Worm (Caenorhabditis elegans) whole organism, L4/young adult: ENCODE measurements around the gene str-90.

Source experiments
- dao-5 ChIP-seq: sonication (generic microtip); optimal IDR thresholded peaks from 2 replicates; lab custom pipeline; 2016; ENCODE audit warnings: missing genotype, missing genetic modification characterization, moderate library complexity, missing compliant biosample characterization
- him-1 ChIP-seq: sonication (generic microtip); optimal IDR thresholded peaks from 2 replicates; lab custom pipeline; 2016; ENCODE audit warnings: missing genotype, missing genetic modification reagents, missing genetic modification characterization, missing compliant biosample characterization

- TF ChIP-seq him-1 (tag; lab: Kevin White, UChicago) (no peak), dao-5 (tag; lab: Kevin White, UChicago) (no peak)
Measured at ce11 chrV:8129252-8129651, 26.2 kb downstream of the str-90 start, which contains the start of gene spr-1.
